Worm (Caenorhabditis elegans) whole organism, L1 larva: ENCODE data around the gene F44E2.4.
A peak's percentile ranks its signal among the peaks of the same experiment; 100 is the strongest.

Experiments used
- C04F5.9 ChIP-seq: sonication (generic microtip); optimal IDR thresholded peaks from 2 replicates; lab custom pipeline; 2016; ENCODE audit warnings: missing genetic modification characterization, missing compliant biosample characterization
- C16A3.4 ChIP-seq: fragments of 150-350 bp; optimal IDR thresholded peaks from 2 replicates; lab custom pipeline; 2014; ENCODE audit warnings: missing biosample characterization, missing genetic modification characterization
- F16B12.6 ChIP-seq: fragments of 150-350 bp; optimal IDR thresholded peaks from 2 replicates; lab custom pipeline; 2014; ENCODE audit warnings: missing biosample characterization, missing genetic modification characterization
- aha-1 ChIP-seq: fragments of 150-350 bp; optimal IDR thresholded peaks from 2 replicates; lab custom pipeline; 2014; ENCODE audit warnings: missing biosample characterization, missing genetic modification characterization
- alr-1 ChIP-seq: fragments of 200-800 bp; sonication (Bioruptor generic); optimal IDR thresholded peaks from 2 replicates; lab custom pipeline; 2018; ENCODE audit warnings: borderline replicate concordance, mild to moderate bottlenecking, missing genetic modification characterization, missing compliant biosample characterization
- aly-2 ChIP-seq: fragments of 150-350 bp; optimal IDR thresholded peaks from 2 replicates; lab custom pipeline; 2014; ENCODE audit warnings: missing biosample characterization, missing genetic modification characterization
- blmp-1 ChIP-seq: fragments of 150-350 bp; optimal IDR thresholded peaks from 2 replicates; lab custom pipeline; 2014; ENCODE audit warnings: missing biosample characterization, missing genetic modification characterization
- ceh-63 ChIP-seq: fragments of 200-800 bp; sonication (Bioruptor generic); optimal IDR thresholded peaks from 2 replicates; lab custom pipeline; 2018; ENCODE audit warnings: mild to moderate bottlenecking, missing genetic modification characterization, missing compliant biosample characterization
- ceh-8 ChIP-seq: fragments of 200-800 bp; sonication (Bioruptor generic); optimal IDR thresholded peaks from 2 replicates; lab custom pipeline; 2018; ENCODE audit warnings: mild to moderate bottlenecking, missing genetic modification characterization, moderate library complexity, missing compliant biosample characterization
- ceh-88 ChIP-seq: fragments of 200-800 bp; sonication (Bioruptor generic); IDR thresholded peaks from 2 replicates; pipeline ENCODE4 v1.3.6; 2022; ENCODE audit warnings: missing genetic modification characterization, missing compliant biosample characterization
- ces-1 ChIP-seq: fragments of 150-350 bp; optimal IDR thresholded peaks from 2 replicates; lab custom pipeline; 2014; ENCODE audit warnings: missing biosample characterization, missing genetic modification reagents, missing genetic modification characterization
- dsc-1 ChIP-seq: sonication (generic microtip); optimal IDR thresholded peaks from 2 replicates; lab custom pipeline; 2016; ENCODE audit warnings: mild to moderate bottlenecking, missing genetic modification characterization, missing compliant biosample characterization
- efl-1 ChIP-seq, 4 experiments: fragments of 150-350 bp; optimal IDR thresholded peaks in 3 of 4; peaks in 1 of 4; 1 replicate in 1 of 4; 2 replicates in 3 of 4; lab custom pipeline; 2014; ENCODE audit warnings: missing biosample characterization in 2 of 4, missing genetic modification characterization in 2 of 4, missing genetic modification reagents in 2 of 4
- fkh-10 ChIP-seq: sonication (generic microtip); optimal IDR thresholded peaks from 2 replicates; lab custom pipeline; 2017; ENCODE audit warnings: missing biosample characterization, missing genetic modification reagents, missing genetic modification characterization
- fkh-8 ChIP-seq: sonication (generic microtip); optimal IDR thresholded peaks from 2 replicates; lab custom pipeline; 2016; ENCODE audit warnings: mild to moderate bottlenecking, missing genetic modification characterization, missing compliant biosample characterization
- fos-1 ChIP-seq: fragments of 150-350 bp; optimal IDR thresholded peaks from 2 replicates; lab custom pipeline; 2014; ENCODE audit warnings: missing biosample characterization, missing genetic modification characterization
- grh-1 ChIP-seq: fragments of 200-800 bp; sonication (Bioruptor generic); IDR thresholded peaks from 2 replicates; pipeline ENCODE4 v1.3.6; 2022; ENCODE audit warnings: missing genetic modification reagents, missing genetic modification characterization, missing compliant biosample characterization
- irx-1 ChIP-seq: sonication (generic microtip); optimal IDR thresholded peaks from 2 replicates; lab custom pipeline; 2016; ENCODE audit warnings: missing genetic modification characterization, missing compliant biosample characterization
- jun-1 ChIP-seq: fragments of 150-350 bp; optimal IDR thresholded peaks from 2 replicates; lab custom pipeline; 2014; ENCODE audit warnings: missing biosample characterization, missing genetic modification reagents, missing genetic modification characterization
- lin-14 ChIP-seq: fragments of 200-800 bp; sonication (Bioruptor generic); optimal IDR thresholded peaks from 2 replicates; lab custom pipeline; 2018; ENCODE audit warnings: mild to moderate bottlenecking, missing genetic modification characterization, moderate library complexity, missing compliant biosample characterization
- lin-15B ChIP-seq: fragments of 150-350 bp; sonication (generic microtip); optimal IDR thresholded peaks from 3 replicates; lab custom pipeline; 2014; ENCODE audit warnings: missing biosample characterization, missing genetic modification characterization
- lin-35 ChIP-seq, 2 experiments: fragments of 150-350 bp; optimal IDR thresholded peaks; 2 replicates each; lab custom pipeline; 2014; ENCODE audit warnings: missing biosample characterization in 2 of 2, missing genetic modification characterization in 2 of 2, missing genetic modification reagents in 2 of 2
- lsy-2 ChIP-seq, 2 experiments: fragments of 150-350 bp; optimal IDR thresholded peaks; 2 replicates each; lab custom pipeline; 2014; ENCODE audit warnings: missing biosample characterization in 2 of 2, missing genetic modification characterization in 2 of 2
- mdl-1 ChIP-seq, 2 experiments: fragments of 150-350 bp; optimal IDR thresholded peaks; 2 replicates each; lab custom pipeline; 2014 to 2017; ENCODE audit warnings: missing biosample characterization in 2 of 2, missing genetic modification characterization in 2 of 2, inconsistent platforms in 1 of 2
- mef-2 ChIP-seq: fragments of 150-350 bp; optimal IDR thresholded peaks from 2 replicates; lab custom pipeline; 2014; ENCODE audit warnings: missing biosample characterization, missing genetic modification characterization
- mep-1 ChIP-seq: fragments of 150-350 bp; optimal IDR thresholded peaks from 2 replicates; lab custom pipeline; 2014; ENCODE audit warnings: missing biosample characterization, missing genetic modification characterization
- nhr-20 ChIP-seq: sonication (generic microtip); optimal IDR thresholded peaks from 2 replicates; lab custom pipeline; 2016; ENCODE audit warnings: mild to moderate bottlenecking, missing genetic modification characterization, missing compliant biosample characterization
- nhr-28 ChIP-seq: fragments of 150-350 bp; optimal IDR thresholded peaks from 2 replicates; lab custom pipeline; 2014; ENCODE audit warnings: missing biosample characterization, missing genetic modification characterization
- nhr-71 ChIP-seq: sonication (generic microtip); optimal IDR thresholded peaks from 2 replicates; lab custom pipeline; 2016; ENCODE audit warnings: mild to moderate bottlenecking, missing genetic modification characterization, moderate library complexity, missing compliant biosample characterization
- nhr-90 ChIP-seq: sonication (generic microtip); optimal IDR thresholded peaks from 2 replicates; lab custom pipeline; 2016; ENCODE audit warnings: mild to moderate bottlenecking, missing genetic modification characterization, missing compliant biosample characterization; ENCODE audit not compliant: poor library complexity
- pag-3 ChIP-seq: sonication (generic microtip); optimal IDR thresholded peaks from 2 replicates; lab custom pipeline; 2017; ENCODE audit warnings: missing genetic modification characterization, mild to moderate bottlenecking, missing compliant biosample characterization, antibody characterized with exemption, borderline replicate concordance; ENCODE audit not compliant: insufficient read depth
- pqm-1 ChIP-seq: sonication (generic microtip); optimal IDR thresholded peaks from 3 replicates; lab custom pipeline; 2017; ENCODE audit warnings: missing biosample characterization, missing genetic modification characterization
- rnt-1 ChIP-seq: sonication (generic microtip); optimal IDR thresholded peaks from 2 replicates; lab custom pipeline; 2016; ENCODE audit warnings: mild to moderate bottlenecking, missing genetic modification characterization, moderate library complexity, missing compliant biosample characterization
- skn-1 ChIP-seq: fragments of 150-350 bp; optimal IDR thresholded peaks from 2 replicates; lab custom pipeline; 2014; ENCODE audit warnings: missing biosample characterization, missing genetic modification characterization
- snpc-4 ChIP-seq: fragments of 150-350 bp; optimal IDR thresholded peaks from 2 replicates; lab custom pipeline; 2014; ENCODE audit warnings: missing biosample characterization, missing genetic modification characterization
- snu-23 ChIP-seq: sonication (generic microtip); optimal IDR thresholded peaks from 2 replicates; lab custom pipeline; 2016; ENCODE audit warnings: missing genetic modification characterization, missing compliant biosample characterization
- sptf-1 ChIP-seq: fragments of 150-350 bp; optimal IDR thresholded peaks from 2 replicates; lab custom pipeline; 2014; ENCODE audit warnings: missing biosample characterization, missing genetic modification characterization
- sup-37 ChIP-seq: fragments of 200-800 bp; sonication (Bioruptor generic); optimal IDR thresholded peaks from 2 replicates; lab custom pipeline; 2018; ENCODE audit warnings: mild to moderate bottlenecking, missing genetic modification characterization, missing compliant biosample characterization
- swsn-7 ChIP-seq: sonication (generic microtip); optimal IDR thresholded peaks from 2 replicates; lab custom pipeline; 2016; ENCODE audit warnings: missing genetic modification characterization, missing compliant biosample characterization
- tbx-2 ChIP-seq: sonication (generic microtip); optimal IDR thresholded peaks from 2 replicates; lab custom pipeline; 2016; ENCODE audit warnings: missing genetic modification characterization, missing compliant biosample characterization
- tlp-1 ChIP-seq: fragments of 150-350 bp; optimal IDR thresholded peaks from 2 replicates; lab custom pipeline; 2014; ENCODE audit warnings: missing biosample characterization, missing genetic modification characterization
- unc-130 ChIP-seq: fragments of 150-350 bp; optimal IDR thresholded peaks from 2 replicates; lab custom pipeline; 2017; ENCODE audit warnings: missing biosample characterization, missing genetic modification characterization, inconsistent platforms
- unc-30 ChIP-seq: sonication (generic microtip); optimal IDR thresholded peaks from 2 replicates; lab custom pipeline; 2017; ENCODE audit warnings: missing biosample characterization, missing genetic modification characterization

F44E2.4 gene

ce11 chrIII:8827128-8827527 lies 11.1 kb downstream of the F44E2.4 start, which contains the start of gene F54F2.9:
F54F2.9 (minus strand) TSS chrIII:8827228.
- no peak for TF ChIP-seq F16B12.6 (tag; lab: Kevin White, UChicago)
- TF ChIP-seq unc-30 (tag; lab: Kevin White, UChicago): no peak
- TF ChIP-seq lin-15B (tag; lab: Kevin White, UChicago): no peak
- TF ChIP-seq mef-2 (tag; lab: Kevin White, UChicago): no peak
- no peak for TF ChIP-seq mdl-1 (tag; optimal IDR thresholded peaks at IDR 0.05; lab: Kevin White, UChicago)

- TF ChIP-seq blmp-1 (tag; lab: Kevin White, UChicago): no peak
- no peak for TF ChIP-seq swsn-7 (tag; lab: Kevin White, UChicago)
- no peak for TF ChIP-seq fos-1 (tag; lab: Kevin White, UChicago)
- TF ChIP-seq lin-15B (tag; lab: Kevin White, UChicago): no peak
Observed at ce11 chrIII:8824556-8824955, 13.7 kb downstream of the F44E2.4 start.

ce11 chrIII:8818599-8818998 lies 19.6 kb downstream of the F44E2.4 start, which contains the start of gene pat-2:
pat-2 (plus strand) TSS chrIII:8818899.
- TF ChIP-seq aly-2 (no peak), jun-1 (tag; lab: Kevin White, UChicago) (no peak), tlp-1 (tag; lab: Kevin White, UChicago) (no peak), mep-1 (tag; lab: Kevin White, UChicago) (no peak), pqm-1 (tag; lab: Kevin White, UChicago) (no peak), ceh-63 (no peak), sptf-1 (tag; lab: Kevin White, UChicago) (no peak), sup-37 (GFP tag; lab: Kevin White, UChicago) (no peak), ceh-88 (GFP tag; lab: Robert Waterston, UW) (no peak), ces-1 (GFP tag; lab: Kevin White, UChicago) (no peak), ceh-8 (GFP tag; lab: Kevin White, UChicago) (no peak), aha-1 (no peak), tbx-2 (tag; lab: Kevin White, UChicago) (no peak)
- TF ChIP-seq, all 84 proteins: peak for 0

ce11 chrIII:8815699-8816098 lies 22.5 kb downstream of the F44E2.4 start:
- TF ChIP-seq aly-2: no peak
- TF ChIP-seq snu-23 (GFP tag; lab: Kevin White, UChicago): peak; percentile 35
- TF ChIP-seq nhr-28 (tag; lab: Kevin White, UChicago): no peak
- no peak for TF ChIP-seq irx-1 (tag; lab: Kevin White, UChicago)
- peak; percentile 15 for TF ChIP-seq nhr-20
- TF ChIP-seq fos-1 (tag; lab: Kevin White, UChicago): no peak
- peak in 1 of 2 experiments; percentile 25 for TF ChIP-seq lin-35 (GFP tag; optimal IDR thresholded peaks at IDR 0.05; lab: Kevin White, UChicago)
- TF ChIP-seq dsc-1 (tag; lab: Kevin White, UChicago): peak; percentile 42
- peak; percentile 67 for TF ChIP-seq lin-14 (GFP tag; lab: Kevin White, UChicago)
- no peak for TF ChIP-seq fkh-8
- no peak for TF ChIP-seq fkh-10 (GFP tag; lab: Kevin White, UChicago)
- no peak for TF ChIP-seq swsn-7 (tag; lab: Kevin White, UChicago)
- TF ChIP-seq ces-1 (GFP tag; lab: Kevin White, UChicago): no peak
- peak; percentile 95 for TF ChIP-seq pag-3 (tag; lab: Kevin White, UChicago)
- no peak for TF ChIP-seq C04F5.9 (tag; lab: Kevin White, UChicago)
- peak; percentile 36 for TF ChIP-seq unc-130 (tag; lab: Kevin White, UChicago)
- peak in 1 of 2 experiments; percentile 40 for TF ChIP-seq lsy-2 (tag; optimal IDR thresholded peaks at IDR 0.05; lab: Kevin White, UChicago)
- no peak for TF ChIP-seq snpc-4 (tag; lab: Kevin White, UChicago)
- TF ChIP-seq efl-1 (optimal IDR thresholded peaks at IDR 0.05; lab: Kevin White, UChicago): peak in 1 of 2 experiments; percentile 15
- peak in 1 of 2 experiments; percentile 89 for TF ChIP-seq efl-1 (GFP tag; optimal IDR thresholded peaks at IDR 0.05 in 1 of 2; lab: Kevin White, UChicago)
- TF ChIP-seq nhr-90 (tag; lab: Kevin White, UChicago): no peak
- no peak for TF ChIP-seq skn-1 (tag; lab: Kevin White, UChicago)
- TF ChIP-seq grh-1 (GFP tag; lab: Robert Waterston, UW): no peak
- TF ChIP-seq C16A3.4 (tag; lab: Kevin White, UChicago): no peak
- TF ChIP-seq alr-1 (tag; lab: Kevin White, UChicago): no peak
- peak; percentile 58 for TF ChIP-seq nhr-71 (tag; lab: Kevin White, UChicago)
- no peak for TF ChIP-seq lin-15B (tag; lab: Kevin White, UChicago)
- TF ChIP-seq rnt-1 (tag; lab: Kevin White, UChicago): peak; percentile 56
- TF ChIP-seq unc-30 (tag; lab: Kevin White, UChicago): no peak
- TF ChIP-seq mep-1 (tag; lab: Kevin White, UChicago): no peak
- TF ChIP-seq, all 84 proteins: peak for 11
